Worm (Caenorhabditis elegans) whole organism, young adult: ENCODE results near the gene F14E5.2.

Experiments
- B0035.1 ChIP-seq: sonication (generic microtip); optimal IDR thresholded peaks from 2 replicates; lab custom pipeline; 2016; ENCODE audit warnings: missing genetic modification characterization, mild to moderate bottlenecking, missing compliant biosample characterization, missing genotype, missing genetic modification reagents
- D2030.7 ChIP-seq: fragments of 200-800 bp; sonication (Bioruptor generic); IDR thresholded peaks from 2 replicates; pipeline ENCODE4 v1.3.6; 2022; ENCODE audit warnings: missing genetic modification reagents, missing genetic modification characterization, missing compliant biosample characterization
- F22D6.2 ChIP-seq: sonication (generic microtip); optimal IDR thresholded peaks from 2 replicates; lab custom pipeline; 2016; ENCODE audit warnings: mild to moderate bottlenecking, missing genetic modification characterization, missing compliant biosample characterization
- F23B12.7 ChIP-seq: sonication (generic microtip); optimal IDR thresholded peaks from 2 replicates; lab custom pipeline; 2017; ENCODE audit warnings: missing genetic modification characterization, mild to moderate bottlenecking, missing compliant biosample characterization, antibody characterized with exemption, moderate library complexity; ENCODE audit not compliant: insufficient read depth
- F39B2.1 ChIP-seq: fragments of 200-800 bp; sonication (Bioruptor generic); IDR thresholded peaks from 2 replicates; pipeline ENCODE4 v1.3.6; 2022; ENCODE audit warnings: missing genetic modification reagents, missing genetic modification characterization, missing compliant biosample characterization
- F49E8.2 ChIP-seq: sonication (generic microtip); optimal IDR thresholded peaks from 3 replicates; lab custom pipeline; 2017; ENCODE audit warnings: missing genetic modification characterization, mild to moderate bottlenecking, missing compliant biosample characterization, antibody characterized with exemption, moderate library complexity; ENCODE audit not compliant: insufficient read depth
- F57A8.1 ChIP-seq: fragments of 200-800 bp; sonication (Bioruptor generic); optimal IDR thresholded peaks from 2 replicates; lab custom pipeline; 2018; ENCODE audit warnings: mild to moderate bottlenecking, missing genetic modification characterization, moderate library complexity, missing compliant biosample characterization
- K12H6.12 ChIP-seq: fragments of 200-800 bp; sonication (Bioruptor generic); optimal IDR thresholded peaks from 2 replicates; lab custom pipeline; 2018; ENCODE audit warnings: mild to moderate bottlenecking, missing genetic modification characterization, missing compliant biosample characterization
- T26A5.8 ChIP-seq: sonication (generic microtip); optimal IDR thresholded peaks from 2 replicates; lab custom pipeline; 2016; ENCODE audit warnings: missing genetic modification characterization, missing compliant biosample characterization
- Y53G8AR.9 ChIP-seq: fragments of 200-800 bp; sonication (Bioruptor generic); conservative IDR thresholded peaks from 2 replicates; pipeline ENCODE4 v1.3.6; 2022; ENCODE audit warnings: missing genetic modification reagents, missing genetic modification characterization, missing compliant biosample characterization
- Y56A3A.18 ChIP-seq: fragments of 200-800 bp; sonication (Bioruptor generic); IDR thresholded peaks from 2 replicates; pipeline ENCODE4 v1.3.6; 2022; ENCODE audit warnings: missing genetic modification reagents, missing genetic modification characterization, missing compliant biosample characterization
- ZK185.1 ChIP-seq: sonication (generic microtip); optimal IDR thresholded peaks from 2 replicates; lab custom pipeline; 2016; ENCODE audit warnings: mild to moderate bottlenecking, missing genetic modification characterization, missing compliant biosample characterization; ENCODE audit not compliant: poor library complexity, severe bottlenecking
- aptf-2 ChIP-seq: fragments of 200-800 bp; sonication (Bioruptor generic); conservative IDR thresholded peaks from 2 replicates; pipeline ENCODE4 v1.3.6; 2022; ENCODE audit warnings: missing genetic modification reagents, missing genetic modification characterization, missing compliant biosample characterization
- athp-1 ChIP-seq: sonication (generic microtip); optimal IDR thresholded peaks from 2 replicates; lab custom pipeline; 2017; ENCODE audit warnings: mild to moderate bottlenecking, missing genetic modification characterization, missing compliant biosample characterization
- attf-5 ChIP-seq: fragments of 200-800 bp; sonication (Bioruptor generic); optimal IDR thresholded peaks from 2 replicates; lab custom pipeline; 2018; ENCODE audit warnings: mild to moderate bottlenecking, missing genetic modification characterization, missing compliant biosample characterization
- bed-2 ChIP-seq: fragments of 200-800 bp; sonication (Bioruptor generic); IDR thresholded peaks from 2 replicates; pipeline ENCODE4 v1.3.6; 2022; ENCODE audit warnings: missing genetic modification reagents, missing genetic modification characterization, missing compliant biosample characterization
- cebp-1 ChIP-seq, 2 experiments: fragments of 200-800 bp in 1 of 2; sonication (Bioruptor generic) in 1 of 2; sonication (generic microtip) in 1 of 2; IDR thresholded peaks in 1 of 2; optimal IDR thresholded peaks in 1 of 2; 2 replicates each; pipeline versions ENCODE4 v1.3.6 to Lab custom; 2017 to 2022; ENCODE audit warnings: missing compliant biosample characterization in 2 of 2, missing genetic modification characterization in 2 of 2, mild to moderate bottlenecking in 1 of 2, missing genetic modification reagents in 1 of 2, moderate library complexity in 1 of 2
- ceh-100 ChIP-seq: fragments of 200-800 bp; sonication (Bioruptor generic); IDR thresholded peaks from 2 replicates; pipeline ENCODE4 v1.3.6; 2022; ENCODE audit warnings: missing genetic modification reagents, missing genetic modification characterization, missing compliant biosample characterization
- dpl-1 ChIP-seq: fragments of 150-350 bp; optimal IDR thresholded peaks from 2 replicates; lab custom pipeline; 2014; ENCODE audit warnings: missing biosample characterization, missing genetic modification reagents, missing genetic modification characterization
- efl-1 ChIP-seq: fragments of 150-350 bp; optimal IDR thresholded peaks from 2 replicates; lab custom pipeline; 2014; ENCODE audit warnings: missing biosample characterization, missing genetic modification reagents, missing genetic modification characterization
- egl-44 ChIP-seq: fragments of 200-800 bp; sonication (Bioruptor generic); IDR thresholded peaks from 2 replicates; pipeline ENCODE4 v1.3.6; 2022; ENCODE audit warnings: missing genetic modification reagents, missing genetic modification characterization, missing compliant biosample characterization
- gei-17 ChIP-seq: fragments of 200-800 bp; sonication (Bioruptor generic); optimal IDR thresholded peaks from 2 replicates; lab custom pipeline; 2018; ENCODE audit warnings: mild to moderate bottlenecking, missing genetic modification characterization, missing compliant biosample characterization
- hlh-26 ChIP-seq: fragments of 200-800 bp; sonication (Bioruptor generic); conservative IDR thresholded peaks from 2 replicates; pipeline ENCODE4 v1.3.6; 2022; ENCODE audit warnings: missing genetic modification reagents, missing genetic modification characterization, missing compliant biosample characterization
- hmg-20 ChIP-seq: fragments of 200-800 bp; sonication (Bioruptor generic); IDR thresholded peaks from 2 replicates; pipeline ENCODE4 v1.3.6; 2022; ENCODE audit warnings: missing genetic modification reagents, missing genetic modification characterization, missing compliant biosample characterization
- hrde-1 ChIP-seq: sonication (generic microtip); optimal IDR thresholded peaks from 2 replicates; lab custom pipeline; 2016; ENCODE audit warnings: missing genetic modification characterization, mild to moderate bottlenecking, missing compliant biosample characterization, moderate library complexity, missing genotype, missing genetic modification reagents, borderline replicate concordance
- lin-26 ChIP-seq: fragments of 200-800 bp; sonication (Bioruptor generic); IDR thresholded peaks from 2 replicates; pipeline ENCODE4 v1.3.6; 2022; ENCODE audit warnings: missing genetic modification reagents, missing genetic modification characterization, missing compliant biosample characterization
- lin-54 ChIP-seq: fragments of 200-800 bp; sonication (Bioruptor generic); optimal IDR thresholded peaks from 2 replicates; lab custom pipeline; 2018; ENCODE audit warnings: mild to moderate bottlenecking, missing genetic modification characterization, missing compliant biosample characterization
- lir-1 ChIP-seq: fragments of 200-800 bp; sonication (Bioruptor generic); conservative IDR thresholded peaks from 2 replicates; pipeline ENCODE4 v1.3.6; 2022; ENCODE audit warnings: missing genetic modification reagents, missing genetic modification characterization, missing compliant biosample characterization
- lsl-1 ChIP-seq: fragments of 200-800 bp; sonication (Bioruptor generic); optimal IDR thresholded peaks from 2 replicates; lab custom pipeline; 2018; ENCODE audit warnings: mild to moderate bottlenecking, missing genetic modification characterization, moderate library complexity, missing compliant biosample characterization
- madf-3 ChIP-seq: fragments of 200-800 bp; sonication (Bioruptor generic); IDR thresholded peaks from 2 replicates; pipeline ENCODE4 v1.3.6; 2022; ENCODE audit warnings: missing genetic modification reagents, missing genetic modification characterization, missing compliant biosample characterization
- madf-6 ChIP-seq: fragments of 200-800 bp; sonication (Bioruptor generic); IDR thresholded peaks from 2 replicates; pipeline ENCODE4 v1.3.6; 2022; ENCODE audit warnings: missing genetic modification reagents, missing genetic modification characterization, missing compliant biosample characterization
- mcd-1 ChIP-seq: fragments of 200-800 bp; sonication (Bioruptor generic); IDR thresholded peaks from 2 replicates; pipeline ENCODE4 v1.3.6; 2022; ENCODE audit warnings: missing genetic modification reagents, missing genetic modification characterization, missing compliant biosample characterization
- nfya-2 ChIP-seq: fragments of 200-800 bp; sonication (Bioruptor generic); IDR thresholded peaks from 2 replicates; pipeline ENCODE4 v1.3.6; 2022; ENCODE audit warnings: missing genetic modification reagents, missing genetic modification characterization, missing compliant biosample characterization
- nfyb-1 ChIP-seq: fragments of 200-800 bp; sonication (Bioruptor generic); IDR thresholded peaks from 2 replicates; pipeline ENCODE4 v1.3.6; 2022; ENCODE audit warnings: missing genetic modification reagents, missing genetic modification characterization, missing compliant biosample characterization
- nhr-120 ChIP-seq: fragments of 200-800 bp; sonication (Bioruptor generic); IDR thresholded peaks from 2 replicates; pipeline ENCODE4 v1.3.6; 2022; ENCODE audit warnings: missing genetic modification characterization, missing compliant biosample characterization
- nhr-27 ChIP-seq: fragments of 200-800 bp; sonication (Bioruptor generic); optimal IDR thresholded peaks from 2 replicates; lab custom pipeline; 2018; ENCODE audit warnings: mild to moderate bottlenecking, missing genetic modification characterization, moderate library complexity, missing compliant biosample characterization
- pbrm-1 ChIP-seq: fragments of 200-800 bp; sonication (Bioruptor generic); IDR thresholded peaks from 2 replicates; pipeline ENCODE4 v1.3.6; 2022; ENCODE audit warnings: missing genetic modification reagents, missing genetic modification characterization, missing compliant biosample characterization
- rec-8 ChIP-seq, 2 experiments: sonication (generic microtip); optimal IDR thresholded peaks; 2 replicates each; lab custom pipeline; 2016; ENCODE audit warnings: mild to moderate bottlenecking in 2 of 2, missing genetic modification characterization in 2 of 2, missing genetic modification reagents in 2 of 2, missing genotype in 2 of 2, missing biosample characterization in 1 of 2, missing compliant biosample characterization in 1 of 2, moderate library complexity in 1 of 2
- snpc-1.1 ChIP-seq: sonication (generic microtip); optimal IDR thresholded peaks from 2 replicates; lab custom pipeline; 2017; ENCODE audit warnings: missing genetic modification characterization, mild to moderate bottlenecking, missing compliant biosample characterization, antibody characterized with exemption, moderate library complexity, missing genotype, missing genetic modification reagents; ENCODE audit not compliant: insufficient read depth
- somi-1 ChIP-seq: fragments of 200-800 bp; sonication (Bioruptor generic); optimal IDR thresholded peaks from 2 replicates; lab custom pipeline; 2018; ENCODE audit warnings: mild to moderate bottlenecking, missing genetic modification characterization, missing compliant biosample characterization
- tbp1 ChIP-seq: fragments of 200-800 bp; sonication (Bioruptor generic); optimal IDR thresholded peaks from 2 replicates; lab custom pipeline; 2018; ENCODE audit warnings: mild to moderate bottlenecking, missing genetic modification characterization, missing compliant biosample characterization
- tlf-1 ChIP-seq: fragments of 200-800 bp; sonication (Bioruptor generic); optimal IDR thresholded peaks from 2 replicates; lab custom pipeline; 2018; ENCODE audit warnings: mild to moderate bottlenecking, missing genetic modification characterization, missing compliant biosample characterization
- xnd-1 ChIP-seq: sonication (generic microtip); optimal IDR thresholded peaks from 2 replicates; lab custom pipeline; 2016; ENCODE audit warnings: missing genotype, missing genetic modification reagents, missing genetic modification characterization, missing compliant biosample characterization
- zfh-2 ChIP-seq: fragments of 200-800 bp; sonication (Bioruptor generic); conservative IDR thresholded peaks from 2 replicates; pipeline ENCODE4 v1.3.6; 2022; ENCODE audit warnings: missing genetic modification reagents, missing genetic modification characterization, missing compliant biosample characterization
- ztf-18 ChIP-seq: sonication (generic microtip); optimal IDR thresholded peaks from 2 replicates; lab custom pipeline; 2016; ENCODE audit warnings: missing genotype, mild to moderate bottlenecking, missing genetic modification characterization, missing compliant biosample characterization
- ztf-28 ChIP-seq: fragments of 200-800 bp; sonication (Bioruptor generic); IDR thresholded peaks from 2 replicates; pipeline ENCODE4 v1.3.6; 2022; ENCODE audit warnings: missing genetic modification reagents, missing genetic modification characterization, missing compliant biosample characterization

F14E5.2 gene

ce11 chrII:8442176-8442575 lies 13.5 kb upstream of the F14E5.2 start (continued):
- TF ChIP-seq dpl-1 (GFP tag; lab: Kevin White, UChicago) = peak; percentile 9
- TF ChIP-seq cebp-1 (GFP tag; IDR thresholded peaks at IDR 0.05; lab: Robert Waterston, UW) = peak; percentile 30; the same call in 1 of the 2 replicates
- peak; percentile 80 for TF ChIP-seq cebp-1 (tag; optimal IDR thresholded peaks at IDR 0.05; lab: Kevin White, UChicago)
- no peak for TF ChIP-seq nfya-2 (GFP tag; lab: Robert Waterston, UW)
- peak; percentile 70; the same call in 1 of the 2 replicates for TF ChIP-seq madf-6 (GFP tag; lab: Robert Waterston, UW)
- peak; percentile 17; the same call in 1 of the 2 replicates for TF ChIP-seq nfyb-1
- no peak for TF ChIP-seq attf-5 (GFP tag; lab: Kevin White, UChicago)
- no peak for TF ChIP-seq rec-8 (tag; optimal IDR thresholded peaks at IDR 0.05; lab: Kevin White, UChicago)
- no peak for TF ChIP-seq hlh-26 (GFP tag; lab: Robert Waterston, UW)
- TF ChIP-seq efl-1 (GFP tag; lab: Kevin White, UChicago) = peak; percentile 40
- no peak for TF ChIP-seq K12H6.12 (tag; lab: Kevin White, UChicago)
- TF ChIP-seq Y56A3A.18 (GFP tag; lab: Robert Waterston, UW) = no peak
- TF ChIP-seq lin-54 (GFP tag; lab: Kevin White, UChicago) = peak; percentile 41
- TF ChIP-seq F39B2.1 (GFP tag; lab: Robert Waterston, UW) = no peak
- peak; percentile 67 for TF ChIP-seq lsl-1
- 0 out of 2 replicates have a peak, but pooled peaks have one; percentile 47 for TF ChIP-seq aptf-2 (GFP tag; lab: Robert Waterston, UW)
- no peak for TF ChIP-seq hrde-1 (tag; lab: Kevin White, UChicago)
- no peak for TF ChIP-seq egl-44 (GFP tag; lab: Robert Waterston, UW)
- TF ChIP-seq F23B12.7 (tag; lab: Kevin White, UChicago) = peak; percentile 48
- TF ChIP-seq madf-3 (GFP tag; lab: Robert Waterston, UW) = no peak
- TF ChIP-seq ztf-28 = no peak
- peak; percentile 38 for TF ChIP-seq tbp1 (GFP tag; lab: Kevin White, UChicago)
- TF ChIP-seq mcd-1 = peak; percentile 49
- TF ChIP-seq somi-1 (GFP tag; lab: Kevin White, UChicago) = no peak
- TF ChIP-seq F49E8.2 (tag; lab: Kevin White, UChicago) = no peak
- TF ChIP-seq snpc-1.1 = peak; percentile 22
- TF ChIP-seq athp-1 (tag; lab: Kevin White, UChicago) = no peak
- TF ChIP-seq hmg-20 = no peak
- TF ChIP-seq, all 124 proteins: peak for 23

- peak; percentile 93 for TF ChIP-seq Y53G8AR.9 (GFP tag; lab: Robert Waterston, UW)
- no peak for TF ChIP-seq nfya-2 (GFP tag; lab: Robert Waterston, UW)
- TF ChIP-seq Y56A3A.18 (GFP tag; lab: Robert Waterston, UW) = peak; percentile 59; the same call in 1 of the 2 replicates
- TF ChIP-seq ZK185.1 (tag; lab: Kevin White, UChicago) = peak; percentile 66
- no peak for TF ChIP-seq bed-2 (GFP tag; lab: Robert Waterston, UW)
- no peak for TF ChIP-seq dpl-1 (GFP tag; lab: Kevin White, UChicago)
- peak; percentile 95 for TF ChIP-seq nhr-27 (tag; lab: Kevin White, UChicago)
- TF ChIP-seq nhr-120 (GFP tag; lab: Robert Waterston, UW) = peak; percentile 98
- peak; percentile 63 for TF ChIP-seq pbrm-1 (GFP tag; lab: Robert Waterston, UW)
- no peak for TF ChIP-seq hlh-26 (GFP tag; lab: Robert Waterston, UW)
- TF ChIP-seq F22D6.2 (tag; lab: Kevin White, UChicago) = peak; percentile 39
- TF ChIP-seq zfh-2 (GFP tag; lab: Robert Waterston, UW) = no peak
- peak; percentile 73 for TF ChIP-seq madf-6 (GFP tag; lab: Robert Waterston, UW)
- TF ChIP-seq lir-1 (GFP tag; lab: Robert Waterston, UW) = no peak
- TF ChIP-seq tlf-1 (GFP tag; lab: Kevin White, UChicago) = peak; percentile 41
- peak; percentile 83 for TF ChIP-seq F57A8.1 (GFP tag; lab: Kevin White, UChicago)
- TF ChIP-seq ztf-18 = peak; percentile 76
- peak; percentile 97 for TF ChIP-seq T26A5.8 (tag; lab: Kevin White, UChicago)
- TF ChIP-seq lin-26 (GFP tag; lab: Robert Waterston, UW) = peak; percentile 98
- TF ChIP-seq gei-17 (GFP tag; lab: Kevin White, UChicago) = no peak
- peak; percentile 69 for TF ChIP-seq B0035.1 (tag; lab: Kevin White, UChicago)
- no peak for TF ChIP-seq D2030.7 (GFP tag; lab: Robert Waterston, UW)
- no peak for TF ChIP-seq xnd-1 (tag; lab: Kevin White, UChicago)
- 0 out of 2 replicates have a peak, but pooled peaks have one; percentile 41 for TF ChIP-seq ceh-100 (GFP tag; lab: Robert Waterston, UW)
These were observed 12.9 kb upstream of the F14E5.2 start for ce11 chrII:8441519-8441918.
